Fruit fly (Drosophila melanogaster): ENCODE results near the gene CG5439.

CG5439 gene

DNA sequence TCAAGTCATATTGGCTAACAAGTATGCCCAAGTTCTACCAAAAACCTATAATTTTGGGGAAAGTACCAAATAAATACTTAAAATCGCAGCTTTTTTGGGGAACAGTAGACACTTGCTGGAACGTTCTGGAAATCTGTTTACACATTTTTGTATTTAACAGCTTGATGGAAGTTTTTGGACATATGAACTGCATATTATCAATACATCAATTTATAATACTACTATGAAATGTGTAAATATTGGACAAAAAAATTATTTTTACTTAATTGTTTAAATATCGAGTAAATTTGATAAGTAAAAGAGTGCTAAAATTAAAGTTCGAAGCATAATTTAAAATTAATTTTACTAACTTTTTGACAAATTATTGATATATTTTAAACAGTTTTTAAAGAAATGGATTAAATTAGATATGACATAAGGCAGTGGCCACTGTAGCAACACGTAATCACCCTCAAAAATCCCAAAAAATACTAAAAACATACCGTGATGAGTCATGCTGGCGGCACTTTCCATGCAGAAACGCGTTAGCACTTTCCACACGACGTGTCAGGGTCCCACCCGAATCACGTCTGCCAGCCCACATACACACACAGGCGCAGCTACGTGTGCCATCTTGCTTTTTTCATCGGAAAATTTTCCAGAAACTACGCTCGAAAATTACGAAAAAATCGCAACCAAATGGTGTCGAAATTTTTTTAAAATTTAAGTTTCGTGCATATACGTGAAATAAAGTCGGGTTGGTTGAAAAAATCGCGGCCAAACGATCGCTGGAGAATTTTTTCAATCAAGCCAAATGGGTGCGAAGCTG is 11.8 kb upstream of the CG5439 start, which contains the start of gene Sirt1 (continued):
- TF ChIP-seq dpn (GFP tag; optimal IDR thresholded peaks at IDR 0.05) = peak; percentile 52 to 85
- peak; percentile 100 for TF ChIP-seq kay (GFP tag; optimal IDR thresholded peaks at IDR 0.05)
- no peak for TF ChIP-seq maf-S (GFP tag; optimal IDR thresholded peaks at IDR 0.05)
- TF ChIP-seq nerfin-1 (tag; optimal IDR thresholded peaks at IDR 0.05) = peak; percentile 80
- TF ChIP-seq Doc2 (GFP tag; IDR thresholded peaks at IDR 0.05) = peak; percentile 8; the same call in 1 of the 2 replicates
- TF ChIP-seq CG30020 (tag; optimal IDR thresholded peaks at IDR 0.05) = peak; percentile 78
- TF ChIP-seq CG15011 (GFP tag; optimal IDR thresholded peaks at IDR 0.05) = peak; percentile 84
- TF ChIP-seq tx (GFP tag; optimal IDR thresholded peaks at IDR 0.05) = peak; percentile 26
- TF ChIP-seq bcd (GFP tag; optimal IDR thresholded peaks at IDR 0.05) = peak; percentile 91
- no peak for TF ChIP-seq Lpt (GFP tag; optimal IDR thresholded peaks at IDR 0.05)
- TF ChIP-seq kni (GFP tag; optimal IDR thresholded peaks at IDR 0.05) = no peak
- TF ChIP-seq CG12744 (GFP tag; optimal IDR thresholded peaks at IDR 0.05) = no peak
- no peak for TF ChIP-seq TFAM (GFP tag; optimal IDR thresholded peaks at IDR 0.05)
- TF ChIP-seq cad (GFP tag; optimal IDR thresholded peaks at IDR 0.05) = no peak
- peak; percentile 55 for TF ChIP-seq ewg (GFP tag; optimal IDR thresholded peaks at IDR 0.05)
- 0 out of 3 replicates have a peak, but pooled peaks have one; percentile 20 for TF ChIP-seq CG16813 (GFP tag; IDR thresholded peaks at IDR 0.05; ENCODE audit: partially characterized antibody)
- TF ChIP-seq bsh (GFP tag; optimal IDR thresholded peaks at IDR 0.05) = peak in 1 of 2 experiments; percentile 78
- TF ChIP-seq Neu2 (GFP tag; optimal IDR thresholded peaks at IDR 0.05; ENCODE audit: borderline replicate concordance) = no peak
- peak; percentile 61; the same call in 1 of the 2 replicates for TF ChIP-seq Awh (GFP tag; IDR thresholded peaks at IDR 0.05)
- peak; percentile 35 for TF ChIP-seq CG31388 (GFP tag; optimal IDR thresholded peaks at IDR 0.05)
- TF ChIP-seq pita (GFP tag; optimal IDR thresholded peaks at IDR 0.05) = no peak
- TF ChIP-seq ssp (GFP tag; IDR thresholded peaks at IDR 0.05) = peak; percentile 74
- peak; percentile 89 for TF ChIP-seq CG3281 (GFP tag; optimal IDR thresholded peaks at IDR 0.05)
- TF ChIP-seq sc (optimal IDR thresholded peaks at IDR 0.05) = no peak
- peak; percentile 84 for TF ChIP-seq sc (GFP tag; optimal IDR thresholded peaks at IDR 0.05)
- TF ChIP-seq hbn (GFP tag; IDR thresholded peaks at IDR 0.05; ENCODE audit: partially characterized antibody) = no peak
- TF ChIP-seq sna (GFP tag; IDR thresholded peaks at IDR 0.05; ENCODE audit: partially characterized antibody) = no peak
- TF ChIP-seq CG5245 (GFP tag; optimal IDR thresholded peaks at IDR 0.05) = peak; percentile 38
- peak; percentile 41 for TF ChIP-seq scrt (GFP tag; optimal IDR thresholded peaks at IDR 0.05)
- peak; percentile 57; the same call in 1 of the 2 replicates for TF ChIP-seq CG11247 (GFP tag; IDR thresholded peaks at IDR 0.05)
- peak; percentile 44 for TF ChIP-seq CG15073 (GFP tag; optimal IDR thresholded peaks at IDR 0.05)
- no peak for TF ChIP-seq en (GFP tag; optimal IDR thresholded peaks at IDR 0.05)
- TF ChIP-seq Abd-B (GFP tag; optimal IDR thresholded peaks at IDR 0.05) = peak; percentile 92
- peak; percentile 73 for TF ChIP-seq cato (GFP tag; optimal IDR thresholded peaks at IDR 0.05; ENCODE audit: borderline replicate concordance)
- peak; percentile 77 for TF ChIP-seq CG17385 (GFP tag; optimal IDR thresholded peaks at IDR 0.05)
- TF ChIP-seq Nf-YC (tag; optimal IDR thresholded peaks at IDR 0.05) = peak; percentile 85
- peak; percentile 60 for TF ChIP-seq CG3995 (GFP tag; optimal IDR thresholded peaks at IDR 0.05)
- TF ChIP-seq E2f2 (GFP tag; IDR thresholded peaks at IDR 0.05) = peak; percentile 43; the same call in 1 of the 2 replicates
- peak; percentile 77 for TF ChIP-seq CG18599 (GFP tag; optimal IDR thresholded peaks at IDR 0.05)
- peak in 1 of 3 experiments; percentile 93 for TF ChIP-seq lola (GFP tag; optimal IDR thresholded peaks at IDR 0.05)
- no peak for TF ChIP-seq Side (GFP tag; optimal IDR thresholded peaks at IDR 0.05)
- peak; percentile 40 for TF ChIP-seq CG2202 (tag; optimal IDR thresholded peaks at IDR 0.05)
- TF ChIP-seq gcm (GFP tag; optimal IDR thresholded peaks at IDR 0.05) = peak; percentile 67
- TF ChIP-seq Dp (GFP tag; optimal IDR thresholded peaks at IDR 0.05) = no peak
- TF ChIP-seq CG12942 (GFP tag; optimal IDR thresholded peaks at IDR 0.05) = peak; percentile 83
- peak; percentile 25 for TF ChIP-seq Atf3 (GFP tag; optimal IDR thresholded peaks at IDR 0.05)
- TF ChIP-seq chif (GFP tag; optimal IDR thresholded peaks at IDR 0.05) = peak; percentile 23 to 70
- peak in 1 of 2 experiments; percentile 60 for TF ChIP-seq insv (GFP tag; optimal IDR thresholded peaks at IDR 0.05)
